Fruit fly (Drosophila melanogaster): ENCODE measurements around the gene Nt5a.

Nt5a gene

DNA sequence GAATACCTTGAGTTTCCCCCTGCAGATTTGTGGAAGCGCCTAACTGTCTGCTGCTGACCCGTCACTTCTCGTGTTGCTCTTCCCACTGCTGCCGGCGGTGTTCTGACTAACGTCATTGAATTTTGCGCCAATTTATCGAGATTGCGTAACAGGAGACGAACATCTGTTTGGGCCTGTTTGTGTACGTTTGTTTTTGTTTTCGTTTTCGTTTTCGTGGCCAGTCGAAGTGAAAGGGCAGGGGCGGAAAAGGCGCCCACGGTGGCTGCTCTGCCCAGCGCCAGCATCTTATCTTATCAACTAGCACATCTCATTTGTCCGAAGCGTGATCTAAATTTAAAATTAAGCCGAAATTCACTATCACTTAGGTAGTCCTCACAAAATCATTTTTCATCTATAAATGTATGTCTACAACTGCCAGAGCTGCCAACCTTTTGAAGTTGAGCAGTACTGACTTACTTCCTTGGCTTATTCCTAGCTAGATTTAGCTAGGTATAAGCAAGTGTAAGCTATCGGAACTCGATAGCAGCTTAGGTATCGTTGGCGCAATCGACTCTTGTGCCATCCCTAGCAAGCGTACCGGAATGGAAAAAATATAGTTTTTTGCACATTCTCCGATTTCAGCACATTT lies at the start of gene Nt5a, which contains the start of gene Ctr9 (continued):
- TF ChIP-seq sob (GFP tag; IDR thresholded peaks at IDR 0.05) (peak; percentile 72), CG2199 (GFP tag; IDR thresholded peaks at IDR 0.05) (no peak), PHDP (tag; optimal IDR thresholded peaks at IDR 0.05) (peak; percentile 29), CG2678 (tag; optimal IDR thresholded peaks at IDR 0.05) (no peak), NK7.1 (GFP tag; optimal IDR thresholded peaks at IDR 0.05) (peak; percentile 28), cg (GFP tag; optimal IDR thresholded peaks at IDR 0.05) (no peak), zfh2 (GFP tag; optimal IDR thresholded peaks at IDR 0.05) (peak; percentile 75), da (GFP tag; optimal IDR thresholded peaks at IDR 0.05) (peak; percentile 28), jumu (GFP tag; optimal IDR thresholded peaks at IDR 0.05) (peak; percentile 56), sqz (GFP tag; optimal IDR thresholded peaks at IDR 0.05) (no peak), fd64A (GFP tag; optimal IDR thresholded peaks at IDR 0.05) (no peak), Abd-B (GFP tag; optimal IDR thresholded peaks at IDR 0.05) (peak; percentile 53), CG34376 (GFP tag; optimal IDR thresholded peaks at IDR 0.05) (peak; percentile 70), MTF-1 (GFP tag; optimal IDR thresholded peaks at IDR 0.05; ENCODE audit: borderline replicate concordance) (no peak), ham (GFP tag; IDR thresholded peaks at IDR 0.05) (no peak), danr (GFP tag; IDR thresholded peaks at IDR 0.05) (no peak), dm (GFP tag; optimal IDR thresholded peaks at IDR 0.05) (peak; percentile 54), h (optimal IDR thresholded peaks at IDR 0.05) (no peak), CG18011 (GFP tag; optimal IDR thresholded peaks at IDR 0.05) (peak; percentile 42), tap (tag; optimal IDR thresholded peaks at IDR 0.05) (no peak), cas (GFP tag; IDR thresholded peaks at IDR 0.05) (peak; percentile 59; the same call in 1 of the 2 replicates), MBD-R2 (GFP tag; IDR thresholded peaks at IDR 0.05) (peak; percentile 97), CG31365 (tag; optimal IDR thresholded peaks at IDR 0.05) (no peak), CG17359 (tag; optimal IDR thresholded peaks at IDR 0.05) (peak; percentile 31), luna (GFP tag; optimal IDR thresholded peaks at IDR 0.05) (no peak), CG10209 (GFP tag; optimal IDR thresholded peaks at IDR 0.05) (no peak), zen (tag; optimal IDR thresholded peaks at IDR 0.05) (peak; percentile 18), amos (GFP tag; IDR thresholded peaks at IDR 0.05; ENCODE audit: partially characterized antibody) (peak; percentile 81), Deaf1 (tag; optimal IDR thresholded peaks at IDR 0.05) (no peak), ase (GFP tag; IDR thresholded peaks at IDR 0.05) (no peak), nerfin-1 (tag; optimal IDR thresholded peaks at IDR 0.05) (peak; percentile 69), dysf (GFP tag; IDR thresholded peaks at IDR 0.05) (peak; percentile 40; the same call in 2 of the 3 replicates), GATAe (GFP tag; conservative IDR thresholded peaks at IDR 0.05) (no peak), CG14860 (GFP tag; IDR thresholded peaks at IDR 0.05; ENCODE audit: partially characterized antibody) (peak; percentile 68), Drgx (GFP tag; IDR thresholded peaks at IDR 0.05) (no peak), pho (GFP tag; optimal IDR thresholded peaks at IDR 0.05) (peak; percentile 66), Bgb (GFP tag; IDR thresholded peaks at IDR 0.05; ENCODE audit: partially characterized antibody) (peak; percentile 85), BEAF-32 (GFP tag; optimal IDR thresholded peaks at IDR 0.05) (peak; percentile 79), Optix (GFP tag; IDR thresholded peaks at IDR 0.05) (no peak), CG8089 (GFP tag; optimal IDR thresholded peaks at IDR 0.05) (peak; percentile 2), Poxn (GFP tag; IDR thresholded peaks at IDR 0.05) (no peak), eve (GFP tag; optimal IDR thresholded peaks at IDR 0.05) (no peak), maf-S (GFP tag; optimal IDR thresholded peaks at IDR 0.05) (peak; percentile 45), Dip3 (GFP tag; optimal IDR thresholded peaks at IDR 0.05) (peak; percentile 46), usp (GFP tag; optimal IDR thresholded peaks at IDR 0.05) (no peak), Sry-δ (GFP tag; optimal IDR thresholded peaks at IDR 0.05) (peak; percentile 95), stc (GFP tag; IDR thresholded peaks at IDR 0.05) (no peak), CG18262 (tag; optimal IDR thresholded peaks at IDR 0.05) (peak; percentile 20), CG10147 (GFP tag; optimal IDR thresholded peaks at IDR 0.05) (no peak), Myb (GFP tag; optimal IDR thresholded peaks at IDR 0.05) (peak; percentile 72), Sry-β (GFP tag; optimal IDR thresholded peaks at IDR 0.05) (peak; percentile 96)
